Fruit fly (Drosophila melanogaster) Kc167 (cell line): ENCODE measurements around the gene frac.

Experiments
- Myc ChIP-seq: fragments of >200 bp; optimal IDR thresholded peaks from 2 replicates; lab custom pipeline; 2017; ENCODE audit warnings: missing external identifiers
- Sin3A ChIP-seq: fragments of >200 bp; optimal IDR thresholded peaks from 2 replicates; lab custom pipeline; 2018; ENCODE audit warnings: missing external identifiers
- h ChIP-seq: fragments of >200 bp; optimal IDR thresholded peaks from 3 replicates; lab custom pipeline; 2018; ENCODE audit warnings: missing external identifiers
- insv ChIP-seq: fragments of >200 bp; optimal IDR thresholded peaks from 3 replicates; lab custom pipeline; 2018; ENCODE audit warnings: missing external identifiers
- psq ChIP-seq: fragments of >200 bp; optimal IDR thresholded peaks from 2 replicates; lab custom pipeline; 2017; ENCODE audit warnings: missing external identifiers
- ttk ChIP-seq: sonication (Bioruptor generic); optimal IDR thresholded peaks from 2 replicates; lab custom pipeline; 2017; ENCODE audit warnings: missing external identifiers

Gene frac

DNA sequence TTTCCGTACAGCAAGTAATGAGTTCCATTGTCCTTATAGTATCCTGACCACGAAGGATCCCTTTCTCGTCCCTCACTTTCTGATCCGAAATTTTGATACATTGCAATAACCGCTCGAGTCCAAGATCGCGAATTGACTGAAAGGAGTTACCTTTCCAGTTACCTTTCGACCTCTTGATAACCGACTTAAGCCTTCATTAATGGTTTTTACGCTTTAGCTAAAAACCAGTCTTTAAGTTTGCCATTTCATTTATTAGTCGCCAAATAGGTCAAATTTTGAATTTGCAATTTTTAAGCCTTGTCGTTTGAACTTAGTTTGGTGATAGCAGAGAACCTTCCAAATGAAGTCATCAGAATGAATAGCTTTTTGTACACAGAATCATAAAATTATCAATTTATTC is 20.1 kb upstream of the frac start, which contains the start of gene CG32376:
Gene CG32376 (minus strand): TSS at position 101 of the 400 bp plus-strand sequence.
- TF ChIP-seq psq, result no peak
- no peak for TF ChIP-seq Sin3A (lab: Kevin White, UChicago)
- no peak for TF ChIP-seq ttk (lab: Kevin White, UChicago)
- no peak for TF ChIP-seq insv (lab: Kevin White, UChicago)
- no peak for TF ChIP-seq Myc
- TF ChIP-seq h (lab: Kevin White, UChicago), result no peak

dm6 chr3L:7544639-7545183 is 17.7 kb upstream of the frac start:
- no peak for TF ChIP-seq insv (lab: Kevin White, UChicago)
- no peak for TF ChIP-seq ttk (lab: Kevin White, UChicago)
- no peak for TF ChIP-seq Myc

- TF ChIP-seq psq (no peak), insv (lab: Kevin White, UChicago) (no peak), Myc (no peak)
Observed at dm6 chr3L:7545562-7545961, 16.8 kb upstream of the frac start.

- TF ChIP-seq Myc, result no peak
- TF ChIP-seq h (lab: Kevin White, UChicago), result no peak
- no peak for TF ChIP-seq insv (lab: Kevin White, UChicago)
- TF ChIP-seq ttk (lab: Kevin White, UChicago), result no peak
- no peak for TF ChIP-seq psq
- no peak for TF ChIP-seq Sin3A (lab: Kevin White, UChicago)
Observed at dm6 chr3L:7550225-7550624, 12.2 kb upstream of the frac start.

- TF ChIP-seq ttk (lab: Kevin White, UChicago) (no peak), Sin3A (lab: Kevin White, UChicago) (no peak), insv (lab: Kevin White, UChicago) (no peak), Myc (no peak), psq (no peak), h (lab: Kevin White, UChicago) (no peak)
Observed at dm6 chr3L:7552446-7552845, 10.0 kb upstream of the frac start.

- TF ChIP-seq insv (lab: Kevin White, UChicago), result no peak
- TF ChIP-seq ttk (lab: Kevin White, UChicago), result no peak
- TF ChIP-seq Sin3A (lab: Kevin White, UChicago), result no peak
- TF ChIP-seq Myc, result no peak
- no peak for TF ChIP-seq h (lab: Kevin White, UChicago)
- no peak for TF ChIP-seq psq
Observed at dm6 chr3L:7553062-7553461, 9.3 kb upstream of the frac start.

DNA sequence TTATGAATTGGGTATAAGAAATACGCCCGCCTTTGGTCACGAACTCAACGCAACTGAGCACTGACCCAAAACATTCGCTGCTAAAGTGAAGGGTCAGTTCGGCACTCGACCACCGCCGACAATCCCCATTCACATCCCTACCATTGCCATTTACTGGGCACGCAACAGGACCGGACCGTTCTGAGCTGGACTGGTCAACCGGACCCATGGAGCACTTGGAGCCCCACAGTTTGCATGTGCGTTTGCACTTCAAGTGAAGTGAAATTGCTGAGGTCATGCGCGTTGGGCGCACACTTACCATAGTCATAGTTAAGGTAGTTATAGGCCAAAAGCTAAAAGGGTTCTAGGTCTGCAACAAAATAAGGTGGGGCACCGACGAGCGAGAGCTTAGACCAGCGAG is 2.5 kb upstream of the frac start, which contains the start of gene CG14837:
Gene CG14837 (minus strand): TSS at position 101 of the 400 bp plus-strand sequence.
- no peak for TF ChIP-seq Myc
- TF ChIP-seq insv (lab: Kevin White, UChicago), result no peak
- no peak for TF ChIP-seq h (lab: Kevin White, UChicago)
- TF ChIP-seq psq, result no peak
- no peak for TF ChIP-seq ttk (lab: Kevin White, UChicago)
- TF ChIP-seq Sin3A (lab: Kevin White, UChicago), result no peak

- TF ChIP-seq insv (lab: Kevin White, UChicago) (no peak), ttk (lab: Kevin White, UChicago) (no peak), h (lab: Kevin White, UChicago) (no peak), Myc (no peak), Sin3A (lab: Kevin White, UChicago) (no peak), psq (no peak)
Observed at dm6 chr3L:7560580-7560979, 1.8 kb upstream of the frac start.

- TF ChIP-seq ttk (lab: Kevin White, UChicago) (no peak), insv (lab: Kevin White, UChicago) (no peak), psq (no peak), Myc (no peak), Sin3A (lab: Kevin White, UChicago) (no peak), h (lab: Kevin White, UChicago) (no peak)
Observed at dm6 chr3L:7572948-7573347, 10.5 kb downstream of the frac start.

- TF ChIP-seq h (lab: Kevin White, UChicago) (no peak), Sin3A (lab: Kevin White, UChicago) (no peak), psq (no peak), Myc (no peak), ttk (lab: Kevin White, UChicago) (no peak), insv (lab: Kevin White, UChicago) (no peak)
Observed at dm6 chr3L:7583154-7583553, 20.7 kb downstream of the frac start, which contains the start of gene mmm. Gene mmm (plus strand): TSS chr3L:7583454.

- no peak for TF ChIP-seq Sin3A (lab: Kevin White, UChicago)
- no peak for TF ChIP-seq psq
- TF ChIP-seq ttk (lab: Kevin White, UChicago), result no peak
- TF ChIP-seq insv (lab: Kevin White, UChicago), result no peak
- TF ChIP-seq h (lab: Kevin White, UChicago), result no peak
- no peak for TF ChIP-seq Myc
Observed at dm6 chr3L:7590898-7591297, 28.5 kb downstream of the frac start, which contains the start of gene t-Grip84. Gene t-Grip84 (minus strand): TSS chr3L:7590998.

- TF ChIP-seq Myc (no peak), insv (lab: Kevin White, UChicago) (no peak), psq (no peak), h (lab: Kevin White, UChicago) (no peak), ttk (lab: Kevin White, UChicago) (no peak), Sin3A (lab: Kevin White, UChicago) (no peak)
Observed at dm6 chr3L:7592113-7592752, 29.8 kb downstream of the frac start.
